Worm (Caenorhabditis elegans) whole organism, L2 larva: ENCODE results near the gene skpo-2.

ENCODE experiments used
- F13H6.1 ChIP-seq: sonication (generic microtip); optimal IDR thresholded peaks from 2 replicates; lab custom pipeline; 2016; ENCODE audit warnings: missing genetic modification characterization, missing compliant biosample characterization
- ama-1 ChIP-seq: fragments of 150-350 bp; optimal IDR thresholded peaks from 2 replicates; lab custom pipeline; 2018; ENCODE audit warnings: inconsistent platforms
- elt-3 ChIP-seq: sonication (generic microtip); optimal IDR thresholded peaks from 2 replicates; lab custom pipeline; 2017; ENCODE audit warnings: missing biosample characterization, missing genetic modification characterization
- fos-1 ChIP-seq: fragments of 150-350 bp; optimal IDR thresholded peaks from 2 replicates; lab custom pipeline; 2014; ENCODE audit warnings: missing biosample characterization, missing genetic modification characterization
- lin-39 ChIP-seq: fragments of 150-350 bp; optimal IDR thresholded peaks from 2 replicates; lab custom pipeline; 2014; ENCODE audit warnings: missing biosample characterization, missing genetic modification reagents, missing genetic modification characterization
- nhr-11 ChIP-seq: fragments of 150-350 bp; optimal IDR thresholded peaks from 2 replicates; lab custom pipeline; 2014; ENCODE audit warnings: missing biosample characterization, missing genetic modification characterization
- nhr-23 ChIP-seq: fragments of 150-350 bp; optimal IDR thresholded peaks from 2 replicates; lab custom pipeline; 2014; ENCODE audit warnings: missing biosample characterization, missing genetic modification reagents, missing genetic modification characterization
- nhr-77 ChIP-seq: fragments of 150-350 bp; optimal IDR thresholded peaks from 2 replicates; lab custom pipeline; 2014; ENCODE audit warnings: missing biosample characterization, missing genetic modification characterization
- sem-4 ChIP-seq: fragments of 150-350 bp; optimal IDR thresholded peaks from 2 replicates; lab custom pipeline; 2014; ENCODE audit warnings: missing biosample characterization, missing genetic modification reagents, missing genetic modification characterization
- snpc-4 ChIP-seq: fragments of 150-350 bp; optimal IDR thresholded peaks from 2 replicates; lab custom pipeline; 2014; ENCODE audit warnings: missing biosample characterization, missing genetic modification characterization
- unc-62 ChIP-seq: fragments of 150-350 bp; optimal IDR thresholded peaks from 2 replicates; lab custom pipeline; 2014; ENCODE audit warnings: missing biosample characterization, missing genetic modification reagents, missing genetic modification characterization

ce11 chrII:3473744-3474143 lies 37.4 kb upstream of the skpo-2 start, which contains the start of gene sdz-32:
- no peak for TF ChIP-seq F13H6.1 (tag; lab: Kevin White, UChicago)
- TF ChIP-seq sem-4 (tag; lab: Kevin White, UChicago) = no peak
- no peak for TF ChIP-seq fos-1
- TF ChIP-seq nhr-11 (tag; lab: Kevin White, UChicago) = no peak
- TF ChIP-seq nhr-23 (tag; lab: Kevin White, UChicago) = no peak
- TF ChIP-seq unc-62 (GFP tag; lab: Kevin White, UChicago) = no peak
- no peak for TF ChIP-seq elt-3 (tag; lab: Kevin White, UChicago)
- TF ChIP-seq nhr-77 (tag; lab: Kevin White, UChicago) = no peak
- TF ChIP-seq lin-39 = no peak
- no peak for TF ChIP-seq ama-1 (lab: Kevin White, UChicago)
- TF ChIP-seq snpc-4 (tag; lab: Kevin White, UChicago) = no peak
